Worm (Caenorhabditis elegans) whole organism, late embryonic: ENCODE measurements around the gene spr-2.

Experiments
- K02D7.2 ChIP-seq: sonication (generic microtip); optimal IDR thresholded peaks from 2 replicates; lab custom pipeline; 2017; ENCODE audit warnings: mild to moderate bottlenecking, missing genetic modification characterization, missing compliant biosample characterization
- ama-1 ChIP-seq: fragments of 150-350 bp; optimal IDR thresholded peaks from 2 replicates; lab custom pipeline; 2014
- ceh-24 ChIP-seq: sonication (generic microtip); optimal IDR thresholded peaks from 2 replicates; lab custom pipeline; 2016; ENCODE audit warnings: mild to moderate bottlenecking, missing genetic modification characterization, missing compliant biosample characterization
- elt-2 ChIP-seq: sonication (generic microtip); optimal IDR thresholded peaks from 2 replicates; lab custom pipeline; 2016; ENCODE audit warnings: missing genetic modification reagents, missing genetic modification characterization, missing compliant biosample characterization
- fkh-10 ChIP-seq: fragments of 150-350 bp; optimal IDR thresholded peaks from 2 replicates; lab custom pipeline; 2014; ENCODE audit warnings: missing biosample characterization, missing genetic modification reagents, missing genetic modification characterization
- hlh-30 ChIP-seq: sonication (generic microtip); optimal IDR thresholded peaks from 2 replicates; lab custom pipeline; 2017; ENCODE audit warnings: antibody characterized with exemption, missing genetic modification characterization, missing compliant biosample characterization; ENCODE audit not compliant: insufficient read depth
- lim-6 ChIP-seq: sonication (generic microtip); optimal IDR thresholded peaks from 2 replicates; lab custom pipeline; 2016; ENCODE audit warnings: missing genetic modification characterization, missing compliant biosample characterization
- lin-11 ChIP-seq: fragments of 200-800 bp; sonication (Bioruptor generic); optimal IDR thresholded peaks from 2 replicates; lab custom pipeline; 2018; ENCODE audit warnings: mild to moderate bottlenecking, missing genetic modification characterization, missing compliant biosample characterization
- nhr-232 ChIP-seq: sonication (generic microtip); optimal IDR thresholded peaks from 2 replicates; lab custom pipeline; 2016; ENCODE audit warnings: missing genetic modification characterization, missing compliant biosample characterization
- pqm-1 ChIP-seq: sonication (generic microtip); optimal IDR thresholded peaks from 2 replicates; lab custom pipeline; 2016; ENCODE audit warnings: missing genetic modification characterization, missing compliant biosample characterization
- unc-55 ChIP-seq: sonication (generic microtip); optimal IDR thresholded peaks from 2 replicates; lab custom pipeline; 2017; ENCODE audit warnings: missing biosample characterization, missing genetic modification reagents, missing genetic modification characterization

DNA sequence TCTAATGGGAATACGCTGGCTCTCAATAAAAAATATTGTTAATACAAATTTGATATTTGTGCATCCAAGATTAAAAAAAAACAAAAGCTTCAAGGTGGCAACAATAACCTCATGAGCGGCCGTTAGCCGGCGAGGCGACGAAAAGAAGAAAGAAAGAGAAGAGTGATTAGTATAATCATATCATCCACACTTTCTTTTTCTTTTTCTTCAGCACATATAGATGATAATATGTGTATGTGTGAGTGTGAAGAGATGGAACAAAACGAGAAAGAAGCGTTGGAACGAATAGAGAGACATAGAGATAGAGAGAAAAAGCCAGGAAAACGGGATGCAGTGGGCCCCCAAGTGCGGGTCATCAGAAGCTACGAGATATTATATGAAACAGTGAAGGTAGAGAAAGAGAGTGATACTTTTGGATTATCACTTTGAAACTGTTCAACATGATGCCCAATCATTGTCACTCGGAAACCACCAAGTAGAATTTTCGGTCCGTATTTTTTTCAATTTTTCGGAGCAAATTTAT is 29.1 kb downstream of the spr-2 start:
- TF ChIP-seq unc-55 (GFP tag; lab: Kevin White, UChicago) (no peak), nhr-232 (tag; lab: Kevin White, UChicago) (no peak), fkh-10 (GFP tag; lab: Kevin White, UChicago) (no peak), ama-1 (lab: Kevin White, UChicago) (no peak), ceh-24 (tag; lab: Kevin White, UChicago) (no peak), K02D7.2 (tag; lab: Kevin White, UChicago) (no peak), hlh-30 (no peak), pqm-1 (tag; lab: Kevin White, UChicago) (no peak), lin-11 (tag; lab: Kevin White, UChicago) (no peak), elt-2 (tag; lab: Kevin White, UChicago) (no peak), lim-6 (tag; lab: Kevin White, UChicago) (no peak)
